Fruit fly (Drosophila melanogaster) whole organism, wandering third instar larva: ENCODE measurements around the gene CG42717.
A peak's percentile ranks its signal among the peaks of the same experiment; 100 is the strongest.

Experiments used
- Abd-B ChIP-seq: fragments of >200 bp; optimal IDR thresholded peaks from 2 replicates; lab custom pipeline; 2017; ENCODE audit warnings: missing biosample characterization, missing genetic modification characterization
- CG32264 ChIP-seq: fragments of 200-800 bp; sonication (Bioruptor generic); optimal IDR thresholded peaks from 2 replicates; lab custom pipeline; 2016; ENCODE audit warnings: missing biosample characterization, missing genetic modification characterization
- CG9705 ChIP-seq: fragments of 200-800 bp; sonication (Bioruptor generic); optimal IDR thresholded peaks from 2 replicates; lab custom pipeline; 2018; ENCODE audit warnings: missing biosample characterization, mild to moderate bottlenecking, missing genetic modification characterization
- CrebA ChIP-seq: fragments of 200-800 bp; sonication (Bioruptor generic); optimal IDR thresholded peaks from 2 replicates; lab custom pipeline; 2016; ENCODE audit warnings: missing biosample characterization, mild to moderate bottlenecking, missing genetic modification characterization, borderline replicate concordance
- Dfd ChIP-seq: fragments of >200 bp; optimal IDR thresholded peaks from 2 replicates; lab custom pipeline; 2017; ENCODE audit warnings: missing biosample characterization, missing genetic modification characterization
- Dif ChIP-seq: fragments of 200-275, 200-300 bp; sonication (Bioruptor generic); optimal IDR thresholded peaks from 2 replicates; lab custom pipeline; 2018; ENCODE audit warnings: missing biosample characterization, missing genetic modification characterization; ENCODE audit not compliant: partially characterized antibody
- GATAd ChIP-seq: sonication (Bioruptor generic); optimal IDR thresholded peaks from 2 replicates; lab custom pipeline; 2016; ENCODE audit warnings: missing biosample characterization, missing genetic modification characterization
- HLH106 ChIP-seq: fragments of 200-800 bp; optimal IDR thresholded peaks from 3 replicates; lab custom pipeline; 2019; ENCODE audit warnings: missing biosample characterization, mild to moderate bottlenecking, missing genetic modification characterization, moderate library complexity
- Hnf4 ChIP-seq: fragments of 200-800 bp; sonication (Bioruptor generic); optimal IDR thresholded peaks from 2 replicates; lab custom pipeline; 2016; ENCODE audit warnings: missing biosample characterization, mild to moderate bottlenecking, missing genetic modification characterization
- Hr78 ChIP-seq: fragments of >200 bp; optimal IDR thresholded peaks from 2 replicates; lab custom pipeline; 2017; ENCODE audit warnings: missing biosample characterization, missing genetic modification characterization
- Hr83 ChIP-seq: fragments of 200-300 bp; sonication (Bioruptor generic); optimal IDR thresholded peaks from 2 replicates; lab custom pipeline; 2016; ENCODE audit warnings: missing biosample characterization, mild to moderate bottlenecking, missing genetic modification characterization, moderate library complexity; ENCODE audit not compliant: poor library complexity, severe bottlenecking
- Jra ChIP-seq: sonication (Bioruptor generic); optimal IDR thresholded peaks from 2 replicates; lab custom pipeline; 2016; ENCODE audit warnings: missing biosample characterization, missing genetic modification characterization
- Mio ChIP-seq: sonication (Bioruptor generic); optimal IDR thresholded peaks from 2 replicates; lab custom pipeline; 2016; ENCODE audit warnings: missing biosample characterization, missing genetic modification characterization
- Myc ChIP-seq: fragments of >200 bp; optimal IDR thresholded peaks from 2 replicates; lab custom pipeline; 2017
- N ChIP-seq: fragments of >200 bp; optimal IDR thresholded peaks from 2 replicates; lab custom pipeline; 2018; ENCODE audit warnings: missing biosample characterization, missing external identifiers, missing genetic modification characterization
- OdsH ChIP-seq: fragments of 200-800 bp; sonication (Bioruptor generic); optimal IDR thresholded peaks from 2 replicates; lab custom pipeline; 2016; ENCODE audit warnings: missing biosample characterization, mild to moderate bottlenecking, missing genetic modification characterization
- Rel ChIP-seq, 2 experiments: fragments of 200-800 bp; sonication (Bioruptor generic) in 1 of 2; optimal IDR thresholded peaks; 2 replicates in 1 of 2; 3 replicates in 1 of 2; lab custom pipeline; 2016 to 2019; ENCODE audit warnings: mild to moderate bottlenecking in 2 of 2, missing biosample characterization in 2 of 2, missing genetic modification characterization in 2 of 2, moderate library complexity in 1 of 2
- Sp1 ChIP-seq: fragments of 200-800 bp; sonication (Bioruptor generic); optimal IDR thresholded peaks from 3 replicates; lab custom pipeline; 2019; ENCODE audit warnings: missing biosample characterization, mild to moderate bottlenecking, missing genetic modification characterization, moderate library complexity
- Vsx2 ChIP-seq: fragments of 200-300, 225-300 bp; sonication (Bioruptor generic); optimal IDR thresholded peaks from 2 replicates; lab custom pipeline; 2018; ENCODE audit warnings: missing biosample characterization, missing genetic modification characterization; ENCODE audit not compliant: partially characterized antibody
- br ChIP-seq: fragments of 200-800 bp; sonication (Bioruptor generic); optimal IDR thresholded peaks from 2 replicates; lab custom pipeline; 2016; ENCODE audit warnings: missing biosample characterization, missing genetic modification characterization
- brk ChIP-seq: fragments of 200-800 bp; sonication (Bioruptor generic); optimal IDR thresholded peaks from 2 replicates; lab custom pipeline; 2016; ENCODE audit warnings: missing biosample characterization, mild to moderate bottlenecking, missing genetic modification characterization
- dl ChIP-seq, 2 experiments: fragments of 175-275, 200-275 bp in 1 of 2; fragments of 200-275 bp in 1 of 2; sonication (Bioruptor generic); optimal IDR thresholded peaks; lab custom pipeline; 2018; ENCODE audit warnings: mild to moderate bottlenecking in 2 of 2, missing biosample characterization in 2 of 2, missing genetic modification characterization in 2 of 2, moderate library complexity in 2 of 2; ENCODE audit not compliant: partially characterized antibody in 2 of 2, insufficient read depth in 1 of 2
- dmrt93B ChIP-seq: fragments of 200-800 bp; sonication (Bioruptor generic); optimal IDR thresholded peaks from 2 replicates; lab custom pipeline; 2018; ENCODE audit warnings: missing biosample characterization, mild to moderate bottlenecking, missing genetic modification characterization
- dsf ChIP-seq: sonication (Bioruptor generic); optimal IDR thresholded peaks from 2 replicates; lab custom pipeline; 2016; ENCODE audit warnings: missing biosample characterization, missing genetic modification characterization, borderline replicate concordance
- ey ChIP-seq: fragments of 200-800 bp; sonication (Bioruptor generic); optimal IDR thresholded peaks from 2 replicates; lab custom pipeline; 2016; ENCODE audit warnings: missing biosample characterization, missing genetic modification characterization
- foxo ChIP-seq, 2 experiments: fragments of 200-800 bp; sonication (Bioruptor generic); optimal IDR thresholded peaks; 2 replicates in 1 of 2; 3 replicates in 1 of 2; lab custom pipeline; 2016 to 2017; ENCODE audit warnings: missing biosample characterization in 2 of 2, missing genetic modification characterization in 2 of 2
- fru ChIP-seq: fragments of 200-800 bp; sonication (Bioruptor generic); optimal IDR thresholded peaks from 3 replicates; lab custom pipeline; 2016; ENCODE audit warnings: missing biosample characterization, mild to moderate bottlenecking, missing genetic modification characterization
- h ChIP-seq: fragments of 200-800 bp; sonication (Bioruptor generic); optimal IDR thresholded peaks from 3 replicates; lab custom pipeline; 2016; ENCODE audit warnings: missing biosample characterization, mild to moderate bottlenecking, missing genetic modification characterization
- jim ChIP-seq: fragments of 175-275, 200-325 bp; sonication (Bioruptor generic); optimal IDR thresholded peaks from 2 replicates; lab custom pipeline; 2016; ENCODE audit warnings: missing biosample characterization, mild to moderate bottlenecking, missing genetic modification characterization
- lola ChIP-seq: fragments of >200 bp; optimal IDR thresholded peaks from 2 replicates; lab custom pipeline; 2017; ENCODE audit warnings: missing biosample characterization, missing genetic modification characterization
- pan ChIP-seq: fragments of >200 bp; optimal IDR thresholded peaks from 2 replicates; lab custom pipeline; 2017
- psq ChIP-seq: fragments of 200-800 bp; sonication (Bioruptor generic); optimal IDR thresholded peaks from 3 replicates; lab custom pipeline; 2017; ENCODE audit warnings: missing biosample characterization, mild to moderate bottlenecking, missing genetic modification characterization, moderate library complexity
- rgr ChIP-seq: fragments of 200-800 bp; sonication (Bioruptor generic); optimal IDR thresholded peaks from 3 replicates; lab custom pipeline; 2016; ENCODE audit warnings: missing biosample characterization, mild to moderate bottlenecking, missing genetic modification characterization
- sage ChIP-seq: fragments of 200-800 bp; sonication (Bioruptor generic); optimal IDR thresholded peaks from 2 replicates; lab custom pipeline; 2016; ENCODE audit warnings: missing biosample characterization, mild to moderate bottlenecking, missing genetic modification characterization
- sv ChIP-seq: fragments of 200-800 bp; sonication (Bioruptor generic); optimal IDR thresholded peaks from 3 replicates; lab custom pipeline; 2016; ENCODE audit warnings: missing biosample characterization, missing genetic modification characterization
- tai ChIP-seq: sonication (Bioruptor generic); optimal IDR thresholded peaks from 2 replicates; lab custom pipeline; 2016; ENCODE audit warnings: missing biosample characterization, missing genetic modification characterization
- usp ChIP-seq: fragments of >200 bp; optimal IDR thresholded peaks from 2 replicates; lab custom pipeline; 2017; ENCODE audit warnings: missing biosample characterization, missing genetic modification characterization
- woc ChIP-seq: sonication (Bioruptor generic); optimal IDR thresholded peaks from 2 replicates; lab custom pipeline; 2016; ENCODE audit warnings: missing biosample characterization, mild to moderate bottlenecking, missing genetic modification characterization

Gene CG42717

DNA sequence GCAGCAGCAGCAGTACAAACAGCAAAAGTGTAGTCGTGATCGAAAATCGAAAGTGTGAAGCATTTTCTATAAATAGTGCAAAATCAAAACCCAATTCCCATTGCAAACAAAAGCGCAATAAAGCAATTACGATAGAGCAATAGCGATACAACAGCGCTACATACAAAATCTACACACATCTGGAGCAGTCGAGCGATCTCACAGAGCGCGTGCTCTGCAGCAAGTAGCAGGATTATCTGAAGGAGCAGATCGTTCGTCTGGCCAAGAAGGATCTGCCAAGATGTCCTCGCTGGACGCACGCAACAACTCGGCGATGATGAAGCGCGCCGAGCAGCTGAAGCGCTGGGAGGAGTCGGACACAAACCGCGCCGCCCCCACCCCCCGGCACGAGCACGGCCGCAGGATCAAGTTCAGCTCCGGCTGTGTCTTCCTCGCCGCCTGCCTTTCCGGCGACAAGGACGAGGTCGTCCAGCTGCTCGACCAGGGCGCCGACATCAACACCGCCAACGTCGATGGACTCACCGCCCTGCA, 20.1 kb upstream of the CG42717 start:
- TF ChIP-seq ey (GFP tag; lab: Kevin White, UChicago) (no peak), rgr (GFP tag; lab: Kevin White, UChicago) (no peak), CG32264 (no peak), Dfd (GFP tag; lab: Kevin White, UChicago) (peak; percentile 86), Myc (lab: Kevin White, UChicago) (no peak)
- TF ChIP-seq, all 38 proteins: peak for 1

dm6 chr3L:16052145-16053025, 19.4 kb upstream of the CG42717 start:
- TF ChIP-seq usp: no peak
- TF ChIP-seq Hnf4: peak; percentile 5
- TF ChIP-seq jim (GFP tag; lab: Kevin White, UChicago): no peak
- no peak for TF ChIP-seq ey (GFP tag; lab: Kevin White, UChicago)
- TF ChIP-seq Sp1 (GFP tag; lab: Kevin White, UChicago): no peak
- TF ChIP-seq Rel (GFP tag; optimal IDR thresholded peaks at IDR 0.05; lab: Kevin White, UChicago): peak; percentile 14
- TF ChIP-seq Rel (tag; optimal IDR thresholded peaks at IDR 0.05; lab: Kevin White, UChicago): peak; percentile 18
- TF ChIP-seq Hr78 (GFP tag; lab: Kevin White, UChicago): peak; percentile 39
- TF ChIP-seq Vsx2 (GFP tag; lab: Kevin White, UChicago): no peak
- no peak for TF ChIP-seq Myc (lab: Kevin White, UChicago)
- no peak for TF ChIP-seq GATAd
- TF ChIP-seq rgr (GFP tag; lab: Kevin White, UChicago): peak; percentile 13
- TF ChIP-seq Hr83 (GFP tag; lab: Kevin White, UChicago): peak; percentile 4
- no peak for TF ChIP-seq br (GFP tag; lab: Kevin White, UChicago)
- no peak for TF ChIP-seq OdsH
- TF ChIP-seq dl (GFP tag; optimal IDR thresholded peaks at IDR 0.05; lab: Kevin White, UChicago; ENCODE audit: insufficient read depth in 1 of 2, partially characterized antibody in 2 of 2): peak; percentile 24 to 55
- TF ChIP-seq tai (GFP tag; lab: Kevin White, UChicago): no peak
- TF ChIP-seq lola: no peak
- no peak for TF ChIP-seq dsf (GFP tag; lab: Kevin White, UChicago)
- no peak for TF ChIP-seq Jra
- TF ChIP-seq sage: no peak
- TF ChIP-seq psq (GFP tag; lab: Kevin White, UChicago): peak; percentile 15
- TF ChIP-seq dmrt93B: no peak
- peak in 1 of 2 experiments; percentile 8 for TF ChIP-seq foxo (GFP tag; optimal IDR thresholded peaks at IDR 0.05; lab: Kevin White, UChicago)
- TF ChIP-seq CrebA (GFP tag; lab: Kevin White, UChicago): peak; percentile 30
- TF ChIP-seq woc (GFP tag; lab: Kevin White, UChicago): no peak
- TF ChIP-seq Dif (GFP tag; lab: Kevin White, UChicago): peak; percentile 58
- no peak for TF ChIP-seq sv (GFP tag; lab: Kevin White, UChicago)
- peak; percentile 82 for TF ChIP-seq pan (lab: Kevin White, UChicago)
- peak; percentile 41 for TF ChIP-seq h
- TF ChIP-seq fru (GFP tag; lab: Kevin White, UChicago): peak; percentile 1
- TF ChIP-seq CG32264: no peak
- no peak for TF ChIP-seq Mio
- TF ChIP-seq Dfd (GFP tag; lab: Kevin White, UChicago): peak; percentile 99
- TF ChIP-seq N (GFP tag; lab: Kevin White, UChicago): peak; percentile 100
- no peak for TF ChIP-seq CG9705 (GFP tag; lab: Kevin White, UChicago)
- TF ChIP-seq Abd-B (GFP tag; lab: Kevin White, UChicago): peak; percentile 84
- no peak for TF ChIP-seq HLH106
- TF ChIP-seq brk (GFP tag; lab: Kevin White, UChicago): no peak
